Fruit fly (Drosophila melanogaster) whole organism, pupa: Measurements from ENCODE around the gene yellow-c.

Source experiments
- CG12605 ChIP-seq: fragments of 200-800 bp; sonication (Bioruptor generic); IDR thresholded peaks from 2 replicates; pipeline ENCODE4 v1.3.6; 2022; ENCODE audit warnings: missing biosample characterization, missing genetic modification characterization
- CG13204 ChIP-seq: fragments of 200-800 bp; sonication (Bioruptor generic); optimal IDR thresholded peaks from 2 replicates; lab custom pipeline; 2018; ENCODE audit warnings: missing biosample characterization, mild to moderate bottlenecking, missing genetic modification characterization, moderate library complexity
- CG32121 ChIP-seq: fragments of 200-800 bp; sonication (Bioruptor generic); IDR thresholded peaks from 2 replicates; pipeline ENCODE4 v1.3.6; 2022; ENCODE audit warnings: missing biosample characterization, missing genetic modification characterization
- CG4496 ChIP-seq: fragments of 200-800 bp; sonication (Bioruptor generic); IDR thresholded peaks from 3 replicates; pipeline ENCODE4 v1.3.6; 2022; ENCODE audit warnings: missing biosample characterization, missing genetic modification characterization
- CG8301 ChIP-seq: fragments of 200-800 bp; sonication (Bioruptor generic); optimal IDR thresholded peaks from 2 replicates; lab custom pipeline; 2018; ENCODE audit warnings: missing biosample characterization, mild to moderate bottlenecking, missing genetic modification characterization
- D1 ChIP-seq: fragments of 200-800 bp; sonication (Bioruptor generic); optimal IDR thresholded peaks from 2 replicates; lab custom pipeline; 2018; ENCODE audit warnings: missing biosample characterization, mild to moderate bottlenecking, missing genetic modification characterization, moderate library complexity
- EcR ChIP-seq: fragments of 200-800 bp; sonication (Bioruptor generic); optimal IDR thresholded peaks from 3 replicates; lab custom pipeline; 2019; ENCODE audit warnings: missing biosample characterization, missing genetic modification characterization, mild to moderate bottlenecking, moderate library complexity, missing genetic modification reagents
- Pif1A ChIP-seq: fragments of 200-800 bp; sonication (Bioruptor generic); optimal IDR thresholded peaks from 3 replicates; lab custom pipeline; 2016; ENCODE audit warnings: missing biosample characterization, missing genetic modification characterization
- Pif1B ChIP-seq: fragments of 200-800 bp; sonication (Bioruptor generic); optimal IDR thresholded peaks from 3 replicates; lab custom pipeline; 2016; ENCODE audit warnings: missing biosample characterization, missing genetic modification characterization
- fd96Ca ChIP-seq: fragments of 200-800 bp; sonication (Bioruptor generic); IDR thresholded peaks from 3 replicates; pipeline ENCODE4 v1.3.6; 2022; ENCODE audit warnings: missing biosample characterization, missing genetic modification characterization
- gl ChIP-seq: fragments of 200-800 bp; sonication (Bioruptor generic); optimal IDR thresholded peaks from 2 replicates; lab custom pipeline; 2018; ENCODE audit warnings: missing biosample characterization, mild to moderate bottlenecking, missing genetic modification characterization
- rn ChIP-seq: fragments of 200-800 bp; sonication (Bioruptor generic); IDR thresholded peaks from 2 replicates; pipeline ENCODE4 v1.3.6; 2022; ENCODE audit warnings: missing biosample characterization, missing genetic modification characterization

- TF ChIP-seq CG13204 (GFP tag; lab: Kevin White, UChicago) (no peak), Pif1A (GFP tag; lab: Kevin White, UChicago) (no peak), CG4496 (GFP tag; lab: Robert Waterston, UW) (no peak), Pif1B (GFP tag; lab: Kevin White, UChicago) (no peak), CG12605 (no peak), CG32121 (GFP tag; lab: Robert Waterston, UW) (no peak), EcR (no peak), gl (tag; lab: Kevin White, UChicago) (no peak), D1 (no peak), rn (GFP tag; lab: Robert Waterston, UW) (no peak), CG8301 (tag; lab: Kevin White, UChicago) (no peak), fd96Ca (GFP tag; lab: Robert Waterston, UW) (no peak)
Measured at dm6 chr2L:15058118-15058402, 22.9 kb downstream of the yellow-c start, which contains the start of gene CG33679.
